Worm (Caenorhabditis elegans): ENCODE data around the gene H41C03.1.

- TF ChIP-seq nhr-25 (tag; optimal IDR thresholded peaks at IDR 0.05): no peak
- no peak for TF ChIP-seq tbx-2 (tag; optimal IDR thresholded peaks at IDR 0.05)
- no peak for TF ChIP-seq unc-62 (GFP tag; optimal IDR thresholded peaks at IDR 0.05)
These were observed 44.0 kb upstream of the H41C03.1 start, which contains the start of the genes msp-64 and ZK1248.5 for ce11 chrII:5810230-5810629.

Measured in whole organism, L3 larva.